Worm (Caenorhabditis elegans) whole organism, midembryonic: ENCODE data around the gene txt-10.

Experiments used
- T22C8.4 ChIP-seq: fragments of 200-800 bp; sonication (Bioruptor generic); IDR thresholded peaks from 2 replicates; pipeline ENCODE4 v1.3.6; 2022; ENCODE audit warnings: missing genetic modification characterization, missing compliant biosample characterization
- cog-1 ChIP-seq: sonication (generic microtip); optimal IDR thresholded peaks from 2 replicates; lab custom pipeline; 2016; ENCODE audit warnings: missing genetic modification characterization, missing compliant biosample characterization
- flt-1 ChIP-seq: fragments of 200-800 bp; sonication (Bioruptor generic); IDR thresholded peaks from 2 replicates; pipeline ENCODE4 v1.3.6; 2022; ENCODE audit warnings: missing genetic modification characterization, missing compliant biosample characterization
- klf-2 ChIP-seq: fragments of 200-800 bp; sonication (Bioruptor generic); conservative IDR thresholded peaks from 2 replicates; pipeline ENCODE4 v1.3.6; 2022; ENCODE audit warnings: missing genetic modification reagents, missing genetic modification characterization, missing compliant biosample characterization
- med-1 ChIP-seq: sonication (generic microtip); optimal IDR thresholded peaks from 2 replicates; lab custom pipeline; 2017; ENCODE audit warnings: missing genetic modification characterization, mild to moderate bottlenecking, missing compliant biosample characterization, antibody characterized with exemption, missing genetic modification reagents; ENCODE audit not compliant: insufficient read depth
- ref-1 ChIP-seq: fragments of 200-800 bp; sonication (Bioruptor generic); conservative IDR thresholded peaks from 2 replicates; pipeline ENCODE4 v1.3.6; 2022; ENCODE audit warnings: missing genetic modification reagents, missing genetic modification characterization, missing compliant biosample characterization
- tab-1 ChIP-seq: fragments of 200-800 bp; sonication (Bioruptor generic); IDR thresholded peaks from 2 replicates; pipeline ENCODE4 v1.3.6; 2022; ENCODE audit warnings: missing genetic modification characterization, missing compliant biosample characterization
- ztf-23 ChIP-seq: fragments of 200-800 bp; sonication (Bioruptor generic); IDR thresholded peaks from 2 replicates; pipeline ENCODE4 v1.3.6; 2022; ENCODE audit warnings: missing genetic modification reagents, missing genetic modification characterization, missing compliant biosample characterization
- ztf-29 ChIP-seq: fragments of 200-800 bp; sonication (Bioruptor generic); IDR thresholded peaks from 2 replicates; pipeline ENCODE4 v1.3.6; 2022; ENCODE audit warnings: missing genetic modification reagents, missing genetic modification characterization, missing compliant biosample characterization

DNA sequence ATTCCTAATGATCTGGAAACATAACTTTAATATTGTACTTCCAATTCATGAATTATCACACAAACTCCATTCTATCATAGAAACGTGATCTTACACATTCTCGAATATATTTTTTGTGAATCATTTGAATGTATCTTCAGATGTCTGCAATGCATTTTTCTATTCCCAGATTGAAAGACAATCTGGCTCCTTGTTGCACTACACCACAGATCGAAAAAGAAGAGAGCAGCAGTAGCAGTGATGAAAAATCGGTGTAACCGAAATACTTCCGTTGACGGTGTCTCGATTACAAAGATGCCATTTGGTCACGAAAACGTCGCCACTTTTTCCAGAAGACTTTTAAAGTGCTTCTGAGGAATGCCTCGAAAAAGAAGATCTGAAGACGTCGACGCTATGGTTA is 7.4 kb upstream of the txt-10 start, which contains the start of gene degt-1:
- TF ChIP-seq flt-1 (GFP tag; lab: Robert Waterston, UW): no peak
- TF ChIP-seq ztf-29: no peak
- no peak for TF ChIP-seq med-1
- no peak for TF ChIP-seq T22C8.4 (GFP tag; lab: Robert Waterston, UW)
- TF ChIP-seq ztf-23: no peak
- TF ChIP-seq klf-2 (GFP tag; lab: Robert Waterston, UW): no peak
- no peak for TF ChIP-seq cog-1 (tag; lab: Kevin White, UChicago)
- TF ChIP-seq tab-1 (GFP tag; lab: Robert Waterston, UW): no peak
- no peak for TF ChIP-seq ref-1 (GFP tag; lab: Robert Waterston, UW)
